Worm (Caenorhabditis elegans) whole organism, L3 larva: ENCODE results near the gene C54F6.3.
"Not testable (repeated sequence)": the region's sequence is repeated elsewhere in the genome, so short reads cannot be mapped to it uniquely, and the experiment has no call there.

Experiments used
- R02D3.7 ChIP-seq: fragments of 150-350 bp; optimal IDR thresholded peaks from 2 replicates; lab custom pipeline; 2014; ENCODE audit warnings: missing biosample characterization, missing genetic modification characterization
- aly-2 ChIP-seq: fragments of 150-350 bp; optimal IDR thresholded peaks from 2 replicates; lab custom pipeline; 2014; ENCODE audit warnings: missing biosample characterization, missing genetic modification characterization
- ceh-16 ChIP-seq: sonication (generic microtip); optimal IDR thresholded peaks from 2 replicates; lab custom pipeline; 2017; ENCODE audit warnings: missing biosample characterization, missing genetic modification characterization
- ceh-28 ChIP-seq: fragments of 150-350 bp; optimal IDR thresholded peaks from 2 replicates; lab custom pipeline; 2014; ENCODE audit warnings: missing biosample characterization, missing genetic modification reagents, missing genetic modification characterization
- ceh-82 ChIP-seq: fragments of 150-350 bp; optimal IDR thresholded peaks from 2 replicates; lab custom pipeline; 2014; ENCODE audit warnings: missing biosample characterization, missing genetic modification characterization
- ceh-9 ChIP-seq: sonication (generic microtip); optimal IDR thresholded peaks from 2 replicates; lab custom pipeline; 2018; ENCODE audit warnings: missing biosample characterization, missing genetic modification characterization
- egl-27 ChIP-seq: sonication (generic microtip); optimal IDR thresholded peaks from 4 replicates; lab custom pipeline; 2017; ENCODE audit warnings: missing biosample characterization, missing genetic modification reagents, missing genetic modification characterization
- egl-5 ChIP-seq: fragments of 150-350 bp; optimal IDR thresholded peaks from 2 replicates; lab custom pipeline; 2017; ENCODE audit warnings: missing biosample characterization, missing genetic modification reagents, missing genetic modification characterization, inconsistent platforms
- elt-1 ChIP-seq: fragments of 150-350 bp; optimal IDR thresholded peaks from 2 replicates; lab custom pipeline; 2014; ENCODE audit warnings: missing biosample characterization, missing genetic modification characterization
- elt-2 ChIP-seq: sonication (generic microtip); optimal IDR thresholded peaks from 2 replicates; lab custom pipeline; 2016; ENCODE audit warnings: missing genetic modification reagents, mild to moderate bottlenecking, missing genetic modification characterization, missing compliant biosample characterization
- elt-3 ChIP-seq, 3 experiments: fragments of 150-350 bp in 1 of 3; sonication (generic microtip) in 2 of 3; optimal IDR thresholded peaks; 2 replicates in 2 of 3; 4 replicates in 1 of 3; lab custom pipeline; 2014 to 2017; ENCODE audit warnings: missing biosample characterization in 3 of 3, missing genetic modification characterization in 3 of 3
- eor-1 ChIP-seq, 2 experiments: fragments of 150-350 bp; optimal IDR thresholded peaks; 2 replicates each; lab custom pipeline; 2014 to 2018; ENCODE audit warnings: missing biosample characterization in 2 of 2, missing genetic modification characterization in 2 of 2
- fkh-2 ChIP-seq: fragments of 150-350 bp; optimal IDR thresholded peaks from 2 replicates; lab custom pipeline; 2014; ENCODE audit warnings: missing biosample characterization, missing genetic modification reagents, missing genetic modification characterization
- hmg-11 ChIP-seq: sonication (generic microtip); optimal IDR thresholded peaks from 2 replicates; lab custom pipeline; 2016; ENCODE audit warnings: missing genetic modification characterization, missing compliant biosample characterization
- jun-1 ChIP-seq: fragments of 150-350 bp; optimal IDR thresholded peaks from 2 replicates; lab custom pipeline; 2014; ENCODE audit warnings: missing biosample characterization, missing genetic modification reagents, missing genetic modification characterization
- lin-15B ChIP-seq: fragments of 150-350 bp; optimal IDR thresholded peaks from 2 replicates; lab custom pipeline; 2014; ENCODE audit warnings: missing biosample characterization, missing genetic modification characterization
- lin-39 ChIP-seq: fragments of 150-350 bp; optimal IDR thresholded peaks from 2 replicates; lab custom pipeline; 2018; ENCODE audit warnings: missing biosample characterization, missing genetic modification reagents, missing genetic modification characterization
- mdl-1 ChIP-seq: fragments of 150-350 bp; optimal IDR thresholded peaks from 2 replicates; lab custom pipeline; 2014; ENCODE audit warnings: missing biosample characterization, missing genetic modification characterization
- mml-1 ChIP-seq: fragments of 150-350 bp; sonication (generic microtip); optimal IDR thresholded peaks from 3 replicates; lab custom pipeline; 2014; ENCODE audit warnings: missing biosample characterization, missing genetic modification characterization
- nfya-1 ChIP-seq: sonication (generic microtip); optimal IDR thresholded peaks from 2 replicates; lab custom pipeline; 2017; ENCODE audit warnings: missing genetic modification characterization, mild to moderate bottlenecking, missing compliant biosample characterization, antibody characterized with exemption, moderate library complexity; ENCODE audit not compliant: insufficient read depth
- nhr-12 ChIP-seq: fragments of 150-350 bp; optimal IDR thresholded peaks from 2 replicates; lab custom pipeline; 2014; ENCODE audit warnings: missing biosample characterization, missing genetic modification characterization
- nhr-237 ChIP-seq: fragments of 150-350 bp; optimal IDR thresholded peaks from 2 replicates; lab custom pipeline; 2014; ENCODE audit warnings: missing biosample characterization, missing genetic modification characterization
- nhr-25 ChIP-seq: sonication (generic microtip); optimal IDR thresholded peaks from 2 replicates; lab custom pipeline; 2017; ENCODE audit warnings: missing biosample characterization, missing genetic modification characterization
- nhr-43 ChIP-seq: sonication (generic microtip); optimal IDR thresholded peaks from 2 replicates; lab custom pipeline; 2016; ENCODE audit warnings: mild to moderate bottlenecking, missing genetic modification characterization, missing compliant biosample characterization; ENCODE audit not compliant: poor library complexity, severe bottlenecking
- nhr-76 ChIP-seq: fragments of 150-350 bp; sonication (generic microtip); optimal IDR thresholded peaks from 5 replicates; lab custom pipeline; 2014; ENCODE audit warnings: missing biosample characterization, missing genetic modification characterization
- nhr-77 ChIP-seq: fragments of 150-350 bp; optimal IDR thresholded peaks from 2 replicates; lab custom pipeline; 2014; ENCODE audit warnings: missing biosample characterization, missing genetic modification characterization
- pqm-1 ChIP-seq: fragments of 150-350 bp; optimal IDR thresholded peaks from 2 replicates; lab custom pipeline; 2017; ENCODE audit warnings: missing biosample characterization, missing genetic modification characterization, inconsistent platforms
- sea-2 ChIP-seq: fragments of 150-350 bp; sonication (generic microtip); optimal IDR thresholded peaks from 4 replicates; lab custom pipeline; 2014; ENCODE audit warnings: missing biosample characterization, missing genetic modification reagents, missing genetic modification characterization
- skn-1 ChIP-seq: fragments of 150-350 bp; optimal IDR thresholded peaks from 2 replicates; lab custom pipeline; 2014; ENCODE audit warnings: missing biosample characterization, missing genetic modification characterization
- snpc-4 ChIP-seq: fragments of 150-350 bp; optimal IDR thresholded peaks from 2 replicates; lab custom pipeline; 2014; ENCODE audit warnings: missing biosample characterization, missing genetic modification characterization
- tbx-2 ChIP-seq: sonication (generic microtip); optimal IDR thresholded peaks from 2 replicates; lab custom pipeline; 2016; ENCODE audit warnings: mild to moderate bottlenecking, missing genetic modification characterization, missing compliant biosample characterization
- unc-39 ChIP-seq: sonication (generic microtip); optimal IDR thresholded peaks from 4 replicates; lab custom pipeline; 2017; ENCODE audit warnings: missing biosample characterization, missing genetic modification characterization
- unc-62 ChIP-seq: fragments of 150-350 bp; sonication (generic microtip); optimal IDR thresholded peaks from 4 replicates; lab custom pipeline; 2014; ENCODE audit warnings: missing biosample characterization, missing genetic modification reagents, missing genetic modification characterization
- ztf-11 ChIP-seq: fragments of 150-350 bp; optimal IDR thresholded peaks from 2 replicates; lab custom pipeline; 2014; ENCODE audit warnings: missing biosample characterization, missing genetic modification characterization

Gene C54F6.3

DNA sequence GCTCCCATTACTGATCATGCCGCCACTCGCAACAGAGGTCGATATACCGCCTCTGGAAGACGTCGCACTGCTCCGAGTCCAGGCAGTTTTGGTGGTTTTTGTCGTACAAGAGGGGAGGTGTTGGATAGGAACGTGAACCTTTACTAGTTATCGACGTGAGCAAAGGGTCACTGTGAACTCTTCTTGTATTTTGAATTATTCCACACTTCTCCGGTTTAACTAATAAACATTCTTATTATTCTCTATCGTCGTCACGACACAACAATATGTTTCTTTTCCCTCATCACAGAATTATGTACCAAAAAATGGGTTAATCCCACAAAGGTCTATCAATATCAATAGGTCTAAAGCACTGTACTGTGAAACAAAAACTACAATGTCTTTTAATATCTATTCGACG is 21.6 kb upstream of the C54F6.3 start, which contains the start of gene nhr-171:
TSS of gene nhr-171 (plus strand) at position 301 of the 400 bp plus-strand sequence.
- TF ChIP-seq jun-1 (tag; lab: Kevin White, UChicago); R02D3.7 (tag; lab: Kevin White, UChicago); ceh-16: not testable (repeated sequence)

DNA sequence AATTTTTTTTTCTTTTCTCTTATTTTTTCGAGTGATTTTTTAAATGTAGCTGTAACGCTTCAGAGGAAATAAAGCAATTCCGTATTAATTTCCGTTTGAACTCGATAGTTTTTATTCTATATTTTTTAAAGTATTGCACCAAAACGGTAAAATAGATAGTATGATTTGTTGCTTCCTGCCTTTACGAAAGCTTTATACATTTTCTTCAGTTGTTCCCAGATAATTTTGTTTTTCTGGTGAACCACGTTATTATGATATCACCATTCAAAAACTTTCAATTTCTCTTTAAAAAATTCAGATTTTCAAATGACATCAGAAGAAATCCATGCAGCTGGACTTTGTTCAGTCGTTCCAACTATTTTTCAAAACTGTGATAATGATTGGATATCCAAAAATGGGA is 18.1 kb upstream of the C54F6.3 start, which contains the start of gene srb-18:
TSS of gene srb-18 (plus strand) at position 301 of the 400 bp plus-strand sequence.
- TF ChIP-seq elt-1 (tag; lab: Kevin White, UChicago): no peak
- no peak for TF ChIP-seq nhr-76
- no peak for TF ChIP-seq skn-1
- TF ChIP-seq nhr-25 (tag; lab: Kevin White, UChicago): no peak
- TF ChIP-seq nhr-43: no peak
- no peak for TF ChIP-seq fkh-2 (tag; lab: Kevin White, UChicago)
- no peak for TF ChIP-seq elt-3 (tag; optimal IDR thresholded peaks at IDR 0.05; lab: Kevin White, UChicago)
- TF ChIP-seq ceh-9 (tag; lab: Kevin White, UChicago): no peak
- TF ChIP-seq unc-39 (tag; lab: Kevin White, UChicago): no peak
- no peak for TF ChIP-seq sea-2 (GFP tag; lab: Kevin White, UChicago)
- no peak for TF ChIP-seq nfya-1 (tag; lab: Kevin White, UChicago)
- no peak for TF ChIP-seq egl-27 (tag; lab: Kevin White, UChicago)
- no peak for TF ChIP-seq nhr-12 (tag; lab: Kevin White, UChicago)
- TF ChIP-seq mml-1 (tag; lab: Kevin White, UChicago): no peak
- no peak for TF ChIP-seq ceh-82 (tag; lab: Kevin White, UChicago)
- no peak for TF ChIP-seq nhr-77 (tag; lab: Kevin White, UChicago)

DNA sequence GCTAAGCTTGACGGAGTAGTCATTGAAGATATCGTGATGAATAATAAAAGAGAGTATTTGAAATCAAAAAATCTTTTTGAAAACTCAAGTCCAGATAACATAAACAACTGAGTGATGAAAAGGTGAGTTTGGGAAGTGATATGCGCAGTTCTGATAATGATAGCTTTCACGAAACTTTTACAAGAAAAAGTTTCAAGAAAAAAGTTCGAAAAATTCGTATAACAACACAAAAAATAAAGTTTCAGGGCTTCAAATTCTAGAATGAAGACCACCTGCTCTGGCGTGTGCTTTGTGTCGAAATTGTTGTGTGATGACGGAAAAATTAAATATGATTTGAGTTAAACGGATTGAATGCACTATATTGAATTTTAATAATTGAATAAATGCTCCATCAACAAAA is 13.0 kb upstream of the C54F6.3 start, which contains the start of gene srb-19:
TSS of gene srb-19 (minus strand) at position 101 of the 400 bp plus-strand sequence.
- no peak for TF ChIP-seq unc-62 (GFP tag; lab: Kevin White, UChicago)
- TF ChIP-seq nhr-77 (tag; lab: Kevin White, UChicago): no peak
- TF ChIP-seq hmg-11 (tag; lab: Kevin White, UChicago): no peak
- no peak for TF ChIP-seq lin-15B
- TF ChIP-seq ceh-28 (tag; lab: Kevin White, UChicago): no peak
- TF ChIP-seq nhr-237 (tag; lab: Kevin White, UChicago): no peak
- no peak for TF ChIP-seq ztf-11 (tag; lab: Kevin White, UChicago)
- TF ChIP-seq, all 47 proteins: peak for 0

ce11 chrV:7521304-7521703 is 11.7 kb upstream of the C54F6.3 start:
- TF ChIP-seq pqm-1 (tag; lab: Kevin White, UChicago) (peak; percentile 89), nhr-77 (tag; lab: Kevin White, UChicago) (no peak), elt-2 (tag; lab: Kevin White, UChicago) (peak; percentile 75)

- TF ChIP-seq tbx-2 (tag; lab: Kevin White, UChicago): no peak
- TF ChIP-seq elt-1 (tag; lab: Kevin White, UChicago): no peak
- TF ChIP-seq snpc-4 (tag; lab: Kevin White, UChicago): no peak
- TF ChIP-seq sea-2 (GFP tag; lab: Kevin White, UChicago): no peak
- no peak for TF ChIP-seq mdl-1 (tag; lab: Kevin White, UChicago)
- no peak for TF ChIP-seq unc-39 (tag; lab: Kevin White, UChicago)
- no peak for TF ChIP-seq nhr-77 (tag; lab: Kevin White, UChicago)
- no peak for TF ChIP-seq nfya-1 (tag; lab: Kevin White, UChicago)
Measured at ce11 chrV:7522279-7522678, 10.8 kb upstream of the C54F6.3 start, which contains the start of gene C54F6.15. Gene C54F6.15, minus strand, starts transcription at chrV:7522379.

DNA sequence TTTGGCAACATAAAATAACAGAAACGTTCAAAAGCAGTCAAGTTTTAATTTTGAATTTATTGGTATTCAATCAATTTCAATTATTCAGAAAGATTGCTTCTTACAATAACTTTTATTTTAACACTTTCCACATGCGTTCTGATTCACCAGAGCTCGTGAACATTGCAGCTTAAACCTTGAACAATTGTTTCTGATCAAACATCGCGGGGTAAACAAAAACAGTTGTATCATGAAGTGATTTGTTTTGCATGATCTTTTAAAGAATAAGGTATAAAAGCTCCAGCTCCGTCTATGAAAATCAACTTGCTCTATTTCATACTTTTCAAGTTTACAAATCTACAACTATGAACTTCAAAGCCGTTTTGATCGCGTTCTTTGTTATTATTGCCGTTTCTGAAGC is 9.7 kb upstream of the C54F6.3 start, which contains the start of gene C54F6.6:
TSS of gene C54F6.6 (plus strand) at position 301 of the 400 bp plus-strand sequence.
- TF ChIP-seq aly-2 (tag; lab: Kevin White, UChicago): no peak
- no peak for TF ChIP-seq ceh-28 (tag; lab: Kevin White, UChicago)
- no peak for TF ChIP-seq egl-5
- no peak for TF ChIP-seq R02D3.7 (tag; lab: Kevin White, UChicago)
- TF ChIP-seq lin-39 (tag; lab: Kevin White, UChicago): no peak
- TF ChIP-seq eor-1 (tag; optimal IDR thresholded peaks at IDR 0.05; lab: Kevin White, UChicago): no peak
